Fruit fly (Drosophila melanogaster) whole organism, embryonic: ENCODE measurements around the gene prtp.

Source experiments
- Atf-2 ChIP-seq: fragments of 200-800 bp; sonication (Bioruptor generic); optimal IDR thresholded peaks from 2 replicates; lab custom pipeline; 2016; ENCODE audit warnings: missing biosample characterization, missing genetic modification characterization
- CG10274 ChIP-seq: fragments of 200-800 bp; sonication (Bioruptor generic); optimal IDR thresholded peaks from 3 replicates; lab custom pipeline; 2017; ENCODE audit warnings: missing biosample characterization, mild to moderate bottlenecking, missing genetic modification characterization
- CG10366 ChIP-seq: fragments of 200-800 bp; sonication (Bioruptor generic); IDR thresholded peaks from 2 replicates; pipeline ENCODE4 v1.3.6; 2022; ENCODE audit warnings: missing biosample characterization, missing genetic modification characterization
- CG10565 ChIP-seq: fragments of 200-800 bp; sonication (Bioruptor generic); optimal IDR thresholded peaks from 3 replicates; lab custom pipeline; 2016; ENCODE audit warnings: missing biosample characterization, mild to moderate bottlenecking, missing genetic modification characterization
- CG11247 ChIP-seq: fragments of 200-800 bp; sonication (Bioruptor generic); IDR thresholded peaks from 2 replicates; pipeline ENCODE4 v1.3.6; 2022; ENCODE audit warnings: missing biosample characterization, missing genetic modification characterization
- CG12942 ChIP-seq: fragments of 200-800 bp; sonication (Bioruptor generic); optimal IDR thresholded peaks from 3 replicates; lab custom pipeline; 2016; ENCODE audit warnings: missing biosample characterization, missing genetic modification characterization
- CG13296 ChIP-seq: fragments of 200-800 bp; sonication (Bioruptor generic); optimal IDR thresholded peaks from 3 replicates; lab custom pipeline; 2018; ENCODE audit warnings: missing biosample characterization, mild to moderate bottlenecking, missing genetic modification characterization
- CG14667 ChIP-seq: fragments of 200-800 bp; sonication (Bioruptor generic); IDR thresholded peaks from 2 replicates; pipeline ENCODE4 v1.3.6; 2022; ENCODE audit warnings: missing biosample characterization, missing genetic modification characterization
- CG15479 ChIP-seq: fragments of 200-800 bp; sonication (Bioruptor generic); optimal IDR thresholded peaks from 3 replicates; lab custom pipeline; 2019; ENCODE audit warnings: missing biosample characterization, mild to moderate bottlenecking, missing genetic modification characterization, moderate library complexity
- CG1647 ChIP-seq: fragments of 200-800 bp; sonication (Bioruptor generic); optimal IDR thresholded peaks from 3 replicates; lab custom pipeline; 2016; ENCODE audit warnings: missing biosample characterization, missing genetic modification characterization
- CG2875 ChIP-seq: fragments of 200-800 bp; sonication (Bioruptor generic); optimal IDR thresholded peaks from 2 replicates; lab custom pipeline; 2017; ENCODE audit warnings: missing biosample characterization, mild to moderate bottlenecking, missing genetic modification characterization, missing genetic modification reagents
- CG3065 ChIP-seq: fragments of 200-800 bp; sonication (Bioruptor generic); optimal IDR thresholded peaks from 2 replicates; lab custom pipeline; 2016; ENCODE audit warnings: missing biosample characterization, missing genetic modification characterization
- CG31224 ChIP-seq: fragments of 200-800 bp; sonication (Bioruptor generic); IDR thresholded peaks from 2 replicates; pipeline ENCODE4 v1.3.6; 2022; ENCODE audit warnings: missing biosample characterization, missing genetic modification characterization
- CG32532 ChIP-seq: fragments of 200-800 bp; sonication (Bioruptor generic); IDR thresholded peaks from 2 replicates; pipeline ENCODE4 v1.3.6; 2022; ENCODE audit warnings: missing biosample characterization, missing genetic modification characterization
- CG3281 ChIP-seq: fragments of 200-800 bp; sonication (Bioruptor generic); optimal IDR thresholded peaks from 3 replicates; lab custom pipeline; 2017; ENCODE audit warnings: missing biosample characterization, mild to moderate bottlenecking, missing genetic modification characterization
- CG42726 ChIP-seq: fragments of 200-800 bp; sonication (Bioruptor generic); IDR thresholded peaks from 2 replicates; pipeline ENCODE4 v1.3.6; 2022; ENCODE audit warnings: missing biosample characterization, missing genetic modification characterization; ENCODE audit not compliant: partially characterized antibody
- CG4707 ChIP-seq: fragments of 200-800 bp; sonication (Bioruptor generic); optimal IDR thresholded peaks from 2 replicates; lab custom pipeline; 2018; ENCODE audit warnings: missing biosample characterization, mild to moderate bottlenecking, missing genetic modification characterization, moderate library complexity
- Dek ChIP-seq: fragments of 200-800 bp; sonication (Bioruptor generic); optimal IDR thresholded peaks from 3 replicates; lab custom pipeline; 2019; ENCODE audit warnings: missing biosample characterization, mild to moderate bottlenecking, missing genetic modification characterization, moderate library complexity
- Dip2 ChIP-seq: fragments of 200-800 bp; sonication (Bioruptor generic); IDR thresholded peaks from 2 replicates; pipeline ENCODE4 v1.3.6; 2022; ENCODE audit warnings: missing biosample characterization, missing genetic modification characterization
- Dref ChIP-seq: fragments of 200-800 bp; sonication (Bioruptor generic); IDR thresholded peaks from 2 replicates; pipeline ENCODE4 v1.3.6; 2022; ENCODE audit warnings: missing biosample characterization, missing genetic modification characterization
- Gsc ChIP-seq: fragments of 200-800 bp; sonication (Bioruptor generic); IDR thresholded peaks from 2 replicates; pipeline ENCODE4 v1.3.6; 2022; ENCODE audit warnings: missing biosample characterization, missing genetic modification characterization
- H2.0 ChIP-seq: fragments of 200-800 bp; sonication (Bioruptor generic); IDR thresholded peaks from 2 replicates; pipeline ENCODE4 v1.3.6; 2022; ENCODE audit warnings: missing biosample characterization, missing genetic modification characterization
- HLH4C ChIP-seq: fragments of 200-800 bp; sonication (Bioruptor generic); IDR thresholded peaks from 3 replicates; pipeline ENCODE4 v1.3.6; 2022; ENCODE audit warnings: missing biosample characterization, missing genetic modification characterization; ENCODE audit not compliant: partially characterized antibody
- HLHmδ ChIP-seq: fragments of 200-800 bp; sonication (Bioruptor generic); optimal IDR thresholded peaks from 2 replicates; lab custom pipeline; 2018; ENCODE audit warnings: missing biosample characterization, mild to moderate bottlenecking, missing genetic modification characterization, moderate library complexity
- Hr78 ChIP-seq, 2 experiments: fragments of 200-800 bp in 1 of 2; fragments of >200 bp in 1 of 2; sonication (Bioruptor generic) in 1 of 2; optimal IDR thresholded peaks; 2 replicates each; lab custom pipeline; 2017 to 2019; ENCODE audit warnings: missing biosample characterization in 2 of 2, missing genetic modification characterization in 2 of 2, mild to moderate bottlenecking in 1 of 2, moderate library complexity in 1 of 2
- Hsf ChIP-seq: fragments of 200-800 bp; sonication (Bioruptor generic); optimal IDR thresholded peaks from 3 replicates; lab custom pipeline; 2016; ENCODE audit warnings: missing biosample characterization, missing genetic modification characterization
- Meics ChIP-seq: fragments of 200-800 bp; sonication (Bioruptor generic); optimal IDR thresholded peaks from 2 replicates; lab custom pipeline; 2017; ENCODE audit warnings: missing biosample characterization, mild to moderate bottlenecking, missing genetic modification characterization
- Neu2 ChIP-seq: fragments of 200-800 bp; sonication (Bioruptor generic); optimal IDR thresholded peaks from 3 replicates; lab custom pipeline; 2016; ENCODE audit warnings: missing biosample characterization, missing genetic modification characterization, borderline replicate concordance
- Oaz ChIP-seq: fragments of 200-800 bp; sonication (Bioruptor generic); IDR thresholded peaks from 2 replicates; pipeline ENCODE4 v1.3.6; 2022; ENCODE audit warnings: missing biosample characterization, missing genetic modification characterization
- Optix ChIP-seq: fragments of 200-800 bp; sonication (Bioruptor generic); IDR thresholded peaks from 3 replicates; pipeline ENCODE4 v1.3.6; 2022; ENCODE audit warnings: missing biosample characterization, missing genetic modification characterization
- Sox102F ChIP-seq: fragments of 200-800 bp; sonication (Bioruptor generic); optimal IDR thresholded peaks from 2 replicates; lab custom pipeline; 2018; ENCODE audit warnings: missing biosample characterization, mild to moderate bottlenecking, missing genetic modification characterization, moderate library complexity
- Sry-δ ChIP-seq: fragments of 200-800 bp; sonication (Bioruptor generic); optimal IDR thresholded peaks from 2 replicates; lab custom pipeline; 2016; ENCODE audit warnings: missing biosample characterization, missing genetic modification characterization
- Stat92E ChIP-seq, 3 experiments: fragments of >200 bp in 2 of 3; fragments of 200-800 bp in 1 of 3; sonication (Bioruptor generic) in 1 of 3; optimal IDR thresholded peaks; 2 replicates each; lab custom pipeline; 2017 to 2019; ENCODE audit warnings: missing biosample characterization in 3 of 3, missing genetic modification characterization in 3 of 3, mild to moderate bottlenecking in 1 of 3, moderate library complexity in 1 of 3
- ara ChIP-seq: fragments of 200-800 bp; sonication (Bioruptor generic); IDR thresholded peaks from 2 replicates; pipeline ENCODE4 v1.3.6; 2022; ENCODE audit warnings: missing biosample characterization, missing genetic modification characterization
- bowl ChIP-seq: fragments of 200-800 bp; sonication (Bioruptor generic); IDR thresholded peaks from 2 replicates; pipeline ENCODE4 v1.3.6; 2022; ENCODE audit warnings: missing biosample characterization, missing genetic modification characterization
- cad ChIP-seq: fragments of >200 bp; optimal IDR thresholded peaks from 2 replicates; lab custom pipeline; 2017; ENCODE audit warnings: missing biosample characterization, missing genetic modification characterization
- cato ChIP-seq: fragments of 200-800 bp; sonication (Bioruptor generic); optimal IDR thresholded peaks from 2 replicates; lab custom pipeline; 2016; ENCODE audit warnings: missing biosample characterization, missing genetic modification characterization, borderline replicate concordance
- croc ChIP-seq: fragments of 200-800 bp; sonication (Bioruptor generic); conservative IDR thresholded peaks from 3 replicates; pipeline ENCODE4 v1.3.6; 2022; ENCODE audit warnings: missing biosample characterization, missing genetic modification characterization
- emc ChIP-seq: fragments of 200-800 bp; sonication (Bioruptor generic); optimal IDR thresholded peaks from 2 replicates; lab custom pipeline; 2016; ENCODE audit warnings: missing biosample characterization, missing genetic modification characterization
- hb ChIP-seq: fragments of 200-800 bp; sonication (Bioruptor generic); IDR thresholded peaks from 3 replicates; pipeline ENCODE4 v1.3.6; 2022; ENCODE audit warnings: missing biosample characterization, missing genetic modification characterization; ENCODE audit not compliant: partially characterized antibody
- hth ChIP-seq: fragments of >200 bp; optimal IDR thresholded peaks from 2 replicates; lab custom pipeline; 2017; ENCODE audit warnings: inconsistent platforms
- kni ChIP-seq: fragments of 200-800 bp; sonication (Bioruptor generic); optimal IDR thresholded peaks from 3 replicates; lab custom pipeline; 2017; ENCODE audit warnings: mild to moderate bottlenecking, missing biosample characterization, missing genetic modification reagents, missing genetic modification characterization
- pb ChIP-seq: fragments of 200-800 bp; sonication (Bioruptor generic); optimal IDR thresholded peaks from 3 replicates; lab custom pipeline; 2016; ENCODE audit warnings: missing biosample characterization, missing genetic modification characterization
- phol ChIP-seq: fragments of 200-800 bp; sonication (Bioruptor generic); optimal IDR thresholded peaks from 3 replicates; lab custom pipeline; 2018; ENCODE audit warnings: missing biosample characterization, mild to moderate bottlenecking, missing genetic modification characterization, moderate library complexity
- run ChIP-seq: fragments of 200-800 bp; sonication (Bioruptor generic); optimal IDR thresholded peaks from 3 replicates; lab custom pipeline; 2018; ENCODE audit warnings: missing biosample characterization, mild to moderate bottlenecking, missing genetic modification characterization
- sima ChIP-seq: fragments of 200-800 bp; sonication (Bioruptor generic); optimal IDR thresholded peaks from 2 replicates; lab custom pipeline; 2016; ENCODE audit warnings: missing biosample characterization, missing genetic modification characterization
- so ChIP-seq: fragments of 200-800 bp; sonication (Bioruptor generic); IDR thresholded peaks from 3 replicates; pipeline ENCODE4 v1.3.6; 2022; ENCODE audit warnings: missing biosample characterization, missing genetic modification characterization
- sug ChIP-seq: fragments of 200-800 bp; optimal IDR thresholded peaks from 2 replicates; lab custom pipeline; 2019; ENCODE audit warnings: missing biosample characterization, mild to moderate bottlenecking, missing genetic modification characterization, moderate library complexity
- toy ChIP-seq: fragments of 200-800 bp; sonication (Bioruptor generic); IDR thresholded peaks from 2 replicates; pipeline ENCODE4 v1.3.6; 2022; ENCODE audit warnings: missing biosample characterization, missing genetic modification characterization

The prtp gene

dm6 chrX:11714529-11715262 lies 1.9 kb upstream of the prtp start (continued):
- TF ChIP-seq so (GFP tag; lab: Robert Waterston, UW) = 0 out of 3 replicates have a peak, but pooled peaks have one; percentile 69
- peak; percentile 82 for TF ChIP-seq Meics (GFP tag; lab: Kevin White, UChicago)
- TF ChIP-seq CG10274 (GFP tag; lab: Kevin White, UChicago) = peak; percentile 31
- TF ChIP-seq Dek (tag; lab: Kevin White, UChicago) = peak; percentile 67
- peak; percentile 72 for TF ChIP-seq Sox102F (GFP tag; lab: Kevin White, UChicago)
- TF ChIP-seq cato (GFP tag; lab: Kevin White, UChicago) = no peak
- TF ChIP-seq bowl (GFP tag; lab: Robert Waterston, UW) = peak; percentile 34; the same call in 1 of the 2 replicates
- peak; percentile 38; the same call in 1 of the 2 replicates for TF ChIP-seq CG14667 (GFP tag; lab: Robert Waterston, UW)
- peak; percentile 26 for TF ChIP-seq run (tag; lab: Kevin White, UChicago)
- peak; percentile 57 for TF ChIP-seq ara (GFP tag; lab: Robert Waterston, UW)
- TF ChIP-seq CG11247 = peak; percentile 65
- peak; percentile 77 for TF ChIP-seq CG32532 (GFP tag; lab: Robert Waterston, UW)
- peak; percentile 62 for TF ChIP-seq CG13296 (GFP tag; lab: Kevin White, UChicago)
- TF ChIP-seq Hr78 (GFP tag; optimal IDR thresholded peaks at IDR 0.05; lab: Kevin White, UChicago) = peak in 1 of 2 experiments; percentile 16
- TF ChIP-seq Sry-δ (GFP tag; lab: Kevin White, UChicago) = peak; percentile 40
- no peak for TF ChIP-seq hth (lab: Kevin White, UChicago)
- peak; percentile 40 for TF ChIP-seq CG2875 (GFP tag; lab: Kevin White, UChicago)
- TF ChIP-seq phol = peak; percentile 60
- peak; percentile 59 for TF ChIP-seq H2.0 (GFP tag; lab: Robert Waterston, UW)
- peak; percentile 62 for TF ChIP-seq CG31224
- no peak for TF ChIP-seq CG1647 (GFP tag; lab: Kevin White, UChicago)
- TF ChIP-seq Neu2 = peak; percentile 3
- TF ChIP-seq cad (GFP tag; lab: Kevin White, UChicago) = no peak
- TF ChIP-seq CG10366 = peak; percentile 58
- TF ChIP-seq toy = peak; percentile 58; the same call in 1 of the 2 replicates
- peak; percentile 62; the same call in 2 of the 3 replicates for TF ChIP-seq Optix
- TF ChIP-seq CG12942 = peak; percentile 8
- no peak for TF ChIP-seq HLHmδ (GFP tag; lab: Kevin White, UChicago)
- TF ChIP-seq HLH4C (GFP tag; lab: Robert Waterston, UW) = no peak
- peak; percentile 46 for TF ChIP-seq emc (GFP tag; lab: Kevin White, UChicago)
- TF ChIP-seq pb (GFP tag; lab: Kevin White, UChicago) = peak; percentile 73
- TF ChIP-seq Atf-2 (GFP tag; lab: Kevin White, UChicago) = peak; percentile 1
- TF ChIP-seq CG15479 (GFP tag; lab: Kevin White, UChicago) = no peak
- TF ChIP-seq hb (GFP tag; lab: Robert Waterston, UW) = no peak
- peak; percentile 9 for TF ChIP-seq Hsf (GFP tag; lab: Kevin White, UChicago)
- TF ChIP-seq CG42726 = no peak
- TF ChIP-seq sug = peak; percentile 45
- no peak for TF ChIP-seq Dip2 (GFP tag; lab: Robert Waterston, UW)
- peak; percentile 35 for TF ChIP-seq CG3281 (GFP tag; lab: Kevin White, UChicago)
- peak; percentile 21; the same call in 1 of the 2 replicates for TF ChIP-seq Dref (GFP tag; lab: Robert Waterston, UW)
- no peak for TF ChIP-seq CG10565 (GFP tag; lab: Kevin White, UChicago)
- peak; percentile 83 for TF ChIP-seq kni (GFP tag; lab: Kevin White, UChicago)
- no peak for TF ChIP-seq Stat92E (GFP tag; optimal IDR thresholded peaks at IDR 0.05; lab: Kevin White, UChicago)
- TF ChIP-seq Gsc (GFP tag; lab: Robert Waterston, UW) = no peak
- TF ChIP-seq Oaz (GFP tag; lab: Robert Waterston, UW) = peak; percentile 65
- TF ChIP-seq CG3065 = no peak
- TF ChIP-seq sima (GFP tag; lab: Kevin White, UChicago) = no peak
- peak; percentile 32 for TF ChIP-seq CG4707 (GFP tag; lab: Kevin White, UChicago)
- TF ChIP-seq croc = 0 out of 3 replicates have a peak, but pooled peaks have one; percentile 20
